Fruit fly (Drosophila melanogaster) whole organism, adult: Measurements from ENCODE around the gene CG14340.

Source experiments
- CG11617 ChIP-seq: fragments of 200-800 bp; sonication (Bioruptor generic); optimal IDR thresholded peaks from 2 replicates; lab custom pipeline; 2017; ENCODE audit warnings: mild to moderate bottlenecking, missing biosample characterization, missing genetic modification reagents, missing genetic modification characterization
- CG12768 ChIP-seq: fragments of 200-800 bp; sonication (Bioruptor generic); optimal IDR thresholded peaks from 2 replicates; lab custom pipeline; 2017; ENCODE audit warnings: missing biosample characterization, missing genetic modification characterization, mild to moderate bottlenecking, moderate library complexity, missing genetic modification reagents
- CG14711 ChIP-seq: fragments of 200-800 bp; sonication (Bioruptor generic); optimal IDR thresholded peaks from 2 replicates; lab custom pipeline; 2018; ENCODE audit warnings: missing biosample characterization, mild to moderate bottlenecking, missing genetic modification characterization, moderate library complexity
- CG1620 ChIP-seq: fragments of 200-800 bp; sonication (Bioruptor generic); optimal IDR thresholded peaks from 2 replicates; lab custom pipeline; 2016; ENCODE audit warnings: missing biosample characterization, missing genetic modification characterization
- CG33017 ChIP-seq: fragments of 200-800 bp; sonication (Bioruptor generic); optimal IDR thresholded peaks from 2 replicates; lab custom pipeline; 2018; ENCODE audit warnings: missing biosample characterization, mild to moderate bottlenecking, missing genetic modification characterization, moderate library complexity
- CG5204 ChIP-seq: fragments of 200-800 bp; sonication (Bioruptor generic); optimal IDR thresholded peaks from 2 replicates; lab custom pipeline; 2016; ENCODE audit warnings: missing biosample characterization, missing genetic modification characterization
- CG7045 ChIP-seq: fragments of 200-800 bp; sonication (Bioruptor generic); optimal IDR thresholded peaks from 2 replicates; lab custom pipeline; 2017; ENCODE audit warnings: missing biosample characterization, mild to moderate bottlenecking, missing genetic modification characterization
- CG7101 ChIP-seq: fragments of 200-800 bp; sonication (Bioruptor generic); optimal IDR thresholded peaks from 2 replicates; lab custom pipeline; 2018; ENCODE audit warnings: missing biosample characterization, mild to moderate bottlenecking, missing genetic modification characterization, moderate library complexity
- Clk ChIP-seq: fragments of 200-800 bp; sonication (Bioruptor generic); optimal IDR thresholded peaks from 2 replicates; lab custom pipeline; 2017; ENCODE audit warnings: missing biosample characterization, missing genetic modification characterization
- Crg-1 ChIP-seq: fragments of 200-800 bp; sonication (Bioruptor generic); optimal IDR thresholded peaks from 2 replicates; lab custom pipeline; 2016; ENCODE audit warnings: missing biosample characterization, missing genetic modification characterization
- Hr96 ChIP-seq: fragments of 200-800 bp; sonication (Bioruptor generic); optimal IDR thresholded peaks from 2 replicates; lab custom pipeline; 2016; ENCODE audit warnings: missing biosample characterization, missing genetic modification characterization
- Mnt ChIP-seq: fragments of 200-800 bp; sonication (Bioruptor generic); optimal IDR thresholded peaks from 2 replicates; lab custom pipeline; 2016; ENCODE audit warnings: missing biosample characterization, mild to moderate bottlenecking, missing genetic modification characterization
- bab1 ChIP-seq: fragments of 200-800 bp; sonication (Bioruptor generic); optimal IDR thresholded peaks from 3 replicates; lab custom pipeline; 2019; ENCODE audit warnings: missing biosample characterization, mild to moderate bottlenecking, missing genetic modification characterization, moderate library complexity
- cic ChIP-seq: fragments of 200-800 bp; sonication (Bioruptor generic); optimal IDR thresholded peaks from 2 replicates; lab custom pipeline; 2017; ENCODE audit warnings: missing biosample characterization, mild to moderate bottlenecking, missing genetic modification characterization, moderate library complexity
- cnc ChIP-seq, 2 experiments: fragments of >200 bp; optimal IDR thresholded peaks; 2 replicates each; lab custom pipeline; 2017
- kay ChIP-seq: fragments of 200-800 bp; sonication (Bioruptor generic); peaks from one replicate; lab custom pipeline; 2016; ENCODE audit warnings: missing biosample characterization, missing genetic modification characterization, borderline replicate concordance
- ovo ChIP-seq: fragments of 200-800 bp; sonication (Bioruptor generic); optimal IDR thresholded peaks from 2 replicates; lab custom pipeline; 2016; ENCODE audit warnings: missing biosample characterization, missing genetic modification characterization
- pad ChIP-seq: fragments of 200-800 bp; sonication (Bioruptor generic); optimal IDR thresholded peaks from 3 replicates; lab custom pipeline; 2017; ENCODE audit warnings: missing biosample characterization, missing genetic modification characterization, mild to moderate bottlenecking, moderate library complexity, missing genetic modification reagents
- tj ChIP-seq: fragments of 200-800 bp; sonication (Bioruptor generic); optimal IDR thresholded peaks from 3 replicates; lab custom pipeline; 2017; ENCODE audit warnings: missing biosample characterization, mild to moderate bottlenecking, missing genetic modification characterization, moderate library complexity
- toe ChIP-seq: fragments of 200-800 bp; sonication (Bioruptor generic); optimal IDR thresholded peaks from 2 replicates; lab custom pipeline; 2016; ENCODE audit warnings: missing biosample characterization, missing genetic modification characterization

CG14340 gene

DNA sequence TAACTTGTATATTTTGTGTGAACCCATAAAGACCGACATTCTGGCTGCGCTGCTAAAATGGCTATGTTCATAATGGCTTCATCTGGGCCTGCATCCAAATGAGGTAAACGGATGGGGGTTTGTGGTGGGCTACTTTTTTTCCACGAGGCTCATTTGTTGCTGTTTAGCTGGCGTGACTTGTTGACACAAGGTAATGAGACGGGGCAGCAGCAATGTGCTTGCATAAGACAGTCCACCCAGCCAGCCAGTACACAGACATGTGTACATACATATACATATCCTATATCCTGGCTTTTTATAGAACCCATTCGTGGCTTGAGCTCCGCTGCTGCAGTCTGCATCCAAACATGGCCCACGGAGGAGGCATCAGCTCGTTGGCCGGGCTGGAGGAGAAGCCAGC is at the start of gene CG14340:
Gene CG14340 (plus strand): TSS at position 301 of the 400 bp plus-strand sequence.
- no peak for TF ChIP-seq CG7101 (tag; lab: Kevin White, UChicago)
- TF ChIP-seq bab1 (GFP tag; lab: Kevin White, UChicago), result no peak
- no peak for TF ChIP-seq Clk (GFP tag; lab: Kevin White, UChicago)
- no peak for TF ChIP-seq cic (GFP tag; lab: Kevin White, UChicago)
- no peak for TF ChIP-seq Hr96
- no peak for TF ChIP-seq ovo (GFP tag; lab: Kevin White, UChicago)
- TF ChIP-seq cnc (optimal IDR thresholded peaks at IDR 0.05; lab: Kevin White, UChicago), result no peak
- TF ChIP-seq CG33017 (tag; lab: Kevin White, UChicago), result no peak
- no peak for TF ChIP-seq Mnt
- TF ChIP-seq pad, result no peak
- TF ChIP-seq Crg-1 (GFP tag; lab: Kevin White, UChicago), result no peak
- TF ChIP-seq CG12768 (GFP tag; lab: Kevin White, UChicago), result no peak
- no peak for TF ChIP-seq toe (GFP tag; lab: Kevin White, UChicago)
- TF ChIP-seq CG5204 (GFP tag; lab: Kevin White, UChicago), result no peak
- no peak for TF ChIP-seq CG7045 (GFP tag; lab: Kevin White, UChicago)
- TF ChIP-seq CG14711 (tag; lab: Kevin White, UChicago), result no peak
- no peak for TF ChIP-seq kay (GFP tag; lab: Kevin White, UChicago)
- TF ChIP-seq CG1620, result no peak

DNA sequence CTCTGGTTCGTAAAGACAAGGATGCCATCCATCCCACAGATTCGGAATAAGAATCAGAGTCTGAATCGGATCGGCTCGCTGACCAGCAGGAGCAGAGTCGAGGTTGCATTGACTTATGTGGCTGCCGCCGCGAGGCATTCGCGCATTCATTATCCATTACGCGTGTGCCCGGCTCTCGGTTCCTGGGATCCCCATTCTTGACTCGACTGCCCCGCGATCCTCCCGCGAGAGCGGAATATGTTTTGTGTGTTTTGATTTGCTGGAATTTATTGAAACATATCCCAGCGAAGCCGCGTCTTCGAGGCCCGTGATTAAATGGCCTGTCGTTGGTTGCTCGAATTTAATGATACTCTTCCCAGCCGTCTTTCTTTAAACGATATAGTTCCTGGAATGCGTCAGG is 49.0 kb upstream of the CG14340 start:
- TF ChIP-seq toe (GFP tag; lab: Kevin White, UChicago) (no peak), CG11617 (GFP tag; lab: Kevin White, UChicago) (no peak), CG1620 (no peak), CG5204 (GFP tag; lab: Kevin White, UChicago) (no peak), CG12768 (GFP tag; lab: Kevin White, UChicago) (no peak), tj (GFP tag; lab: Kevin White, UChicago) (no peak), pad (no peak), Mnt (no peak), Clk (GFP tag; lab: Kevin White, UChicago) (no peak), cic (GFP tag; lab: Kevin White, UChicago) (no peak), CG7101 (tag; lab: Kevin White, UChicago) (no peak), CG33017 (tag; lab: Kevin White, UChicago) (no peak), bab1 (GFP tag; lab: Kevin White, UChicago) (no peak), CG14711 (tag; lab: Kevin White, UChicago) (no peak), CG7045 (GFP tag; lab: Kevin White, UChicago) (no peak)

DNA sequence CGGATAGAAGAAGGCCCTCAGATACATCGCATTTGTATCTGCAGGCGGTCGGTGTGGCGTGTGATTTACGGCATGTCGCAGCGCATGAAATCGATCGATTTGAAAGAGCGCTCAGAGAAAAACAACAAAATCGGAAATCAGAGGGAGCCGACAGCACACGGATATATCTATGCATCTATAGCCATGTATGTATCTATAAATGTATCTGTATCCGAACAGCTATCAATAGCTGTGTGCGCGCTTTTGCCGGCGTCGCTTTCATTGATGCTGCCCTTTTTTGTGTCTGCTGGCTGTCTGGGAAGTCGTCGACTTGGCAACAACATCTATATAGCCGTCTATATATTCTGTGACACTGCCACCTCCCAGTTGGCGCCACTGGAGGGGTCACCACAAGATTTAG is 48.2 kb upstream of the CG14340 start:
- no peak for TF ChIP-seq CG5204 (GFP tag; lab: Kevin White, UChicago)
- no peak for TF ChIP-seq CG33017 (tag; lab: Kevin White, UChicago)
- no peak for TF ChIP-seq toe (GFP tag; lab: Kevin White, UChicago)
- TF ChIP-seq CG12768 (GFP tag; lab: Kevin White, UChicago), result no peak
- no peak for TF ChIP-seq CG1620
- TF ChIP-seq CG11617 (GFP tag; lab: Kevin White, UChicago), result no peak
- TF ChIP-seq kay (GFP tag; lab: Kevin White, UChicago), result no peak
- TF ChIP-seq Mnt, result no peak
- TF ChIP-seq Crg-1 (GFP tag; lab: Kevin White, UChicago), result no peak
- no peak for TF ChIP-seq CG7045 (GFP tag; lab: Kevin White, UChicago)
- TF ChIP-seq bab1 (GFP tag; lab: Kevin White, UChicago), result no peak

DNA sequence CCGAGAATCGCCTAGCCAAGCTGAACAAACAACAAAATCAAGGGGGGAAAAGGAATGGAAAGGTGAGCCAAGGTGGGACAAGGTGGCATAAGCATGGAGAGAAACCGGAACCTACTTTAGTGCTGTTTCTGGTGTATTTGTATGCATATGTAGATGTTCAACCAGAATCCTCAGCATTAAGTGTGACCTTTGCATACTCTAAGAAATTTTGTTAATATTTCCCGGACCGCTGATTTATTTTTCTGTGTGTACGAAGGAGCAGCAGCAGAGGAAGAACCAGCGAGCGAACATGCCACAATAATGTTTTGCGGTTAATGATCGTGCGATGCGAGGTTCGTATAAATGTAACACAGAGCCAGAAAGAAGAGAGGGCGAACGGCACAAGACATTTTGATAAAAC is 47.7 kb upstream of the CG14340 start:
- TF ChIP-seq CG7101 (tag; lab: Kevin White, UChicago), result no peak

DNA sequence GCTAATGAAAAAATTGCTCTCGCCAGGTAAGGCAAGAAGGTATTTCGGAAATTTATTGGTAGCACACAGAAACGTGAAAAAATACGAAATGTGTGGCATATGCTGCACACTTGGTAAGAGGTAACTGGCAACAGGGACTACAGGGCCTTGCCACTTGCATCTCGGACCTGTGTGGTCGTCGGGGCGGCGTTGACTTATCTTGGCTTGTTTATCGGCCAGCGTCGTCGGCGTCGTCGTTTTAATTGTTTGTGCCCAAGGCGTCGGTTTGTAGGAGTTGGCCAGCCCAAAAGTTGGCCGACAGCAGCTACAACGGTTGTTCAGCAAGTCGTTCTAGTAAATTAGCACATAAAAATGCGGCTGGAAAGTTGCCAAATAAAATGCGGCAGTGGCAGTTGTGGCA is 46.4 kb upstream of the CG14340 start:
- TF ChIP-seq CG14711 (tag; lab: Kevin White, UChicago) (no peak), Mnt (no peak), Crg-1 (GFP tag; lab: Kevin White, UChicago) (no peak), Clk (GFP tag; lab: Kevin White, UChicago) (no peak), CG7045 (GFP tag; lab: Kevin White, UChicago) (no peak), CG12768 (GFP tag; lab: Kevin White, UChicago) (no peak), CG5204 (GFP tag; lab: Kevin White, UChicago) (no peak), CG7101 (tag; lab: Kevin White, UChicago) (no peak), Hr96 (no peak), CG33017 (tag; lab: Kevin White, UChicago) (no peak), kay (GFP tag; lab: Kevin White, UChicago) (no peak), toe (GFP tag; lab: Kevin White, UChicago) (no peak), CG1620 (no peak), cnc (optimal IDR thresholded peaks at IDR 0.05; lab: Kevin White, UChicago) (no peak), ovo (GFP tag; lab: Kevin White, UChicago) (no peak), pad (no peak), bab1 (GFP tag; lab: Kevin White, UChicago) (no peak)

DNA sequence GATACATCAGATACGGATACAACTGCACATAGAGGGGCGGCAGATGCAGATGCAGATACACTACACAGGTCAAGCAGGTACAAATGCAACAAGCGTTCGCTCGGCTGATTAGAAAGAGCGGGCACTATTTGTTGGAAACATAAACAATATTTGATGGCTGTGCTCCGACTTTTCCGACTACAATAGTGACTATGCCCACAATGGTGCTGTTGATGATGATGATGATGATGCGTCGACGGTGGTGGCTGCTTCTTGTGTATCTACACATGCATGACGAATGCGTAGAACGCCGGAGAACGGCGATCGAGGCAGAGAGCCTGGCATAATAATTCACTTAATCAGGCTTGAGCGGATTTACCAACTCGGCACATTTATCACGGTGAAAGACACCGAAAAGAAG is 44.7 kb upstream of the CG14340 start:
- TF ChIP-seq CG12768 (GFP tag; lab: Kevin White, UChicago) (no peak), CG1620 (no peak), CG33017 (tag; lab: Kevin White, UChicago) (no peak), toe (GFP tag; lab: Kevin White, UChicago) (no peak), CG7045 (GFP tag; lab: Kevin White, UChicago) (no peak), Clk (GFP tag; lab: Kevin White, UChicago) (no peak), kay (GFP tag; lab: Kevin White, UChicago) (no peak), bab1 (GFP tag; lab: Kevin White, UChicago) (no peak), CG7101 (tag; lab: Kevin White, UChicago) (no peak), Hr96 (no peak), cnc (optimal IDR thresholded peaks at IDR 0.05; lab: Kevin White, UChicago) (no peak), CG5204 (GFP tag; lab: Kevin White, UChicago) (no peak), Mnt (no peak)
